Worm (Caenorhabditis elegans) whole organism, L1 larva: Measurements from ENCODE around the gene clec-194.

ENCODE experiments used
- alr-1 ChIP-seq: fragments of 200-800 bp; sonication (Bioruptor generic); optimal IDR thresholded peaks from 2 replicates; lab custom pipeline; 2018; ENCODE audit warnings: borderline replicate concordance, mild to moderate bottlenecking, missing genetic modification characterization, missing compliant biosample characterization
- efl-3 ChIP-seq: fragments of 200-800 bp; sonication (Bioruptor generic); optimal IDR thresholded peaks from 2 replicates; lab custom pipeline; 2018; ENCODE audit warnings: mild to moderate bottlenecking, missing genetic modification characterization, missing compliant biosample characterization
- egl-13 ChIP-seq: sonication (generic microtip); optimal IDR thresholded peaks from 2 replicates; lab custom pipeline; 2016; ENCODE audit warnings: missing genotype, missing genetic modification reagents, missing genetic modification characterization, missing compliant biosample characterization
- fkh-10 ChIP-seq: sonication (generic microtip); optimal IDR thresholded peaks from 2 replicates; lab custom pipeline; 2017; ENCODE audit warnings: missing biosample characterization, missing genetic modification reagents, missing genetic modification characterization
- hpl-2 ChIP-seq: fragments of 150-350 bp; optimal IDR thresholded peaks from 2 replicates; lab custom pipeline; 2014; ENCODE audit warnings: missing biosample characterization, missing genetic modification reagents, missing genetic modification characterization
- lin-13 ChIP-seq: fragments of 150-350 bp; optimal IDR thresholded peaks from 2 replicates; lab custom pipeline; 2014; ENCODE audit warnings: missing biosample characterization, missing genetic modification reagents, missing genetic modification characterization
- lsy-2 ChIP-seq, 2 experiments: fragments of 150-350 bp; optimal IDR thresholded peaks; 2 replicates each; lab custom pipeline; 2014; ENCODE audit warnings: missing biosample characterization in 2 of 2, missing genetic modification characterization in 2 of 2
- nhr-11 ChIP-seq: fragments of 150-350 bp; optimal IDR thresholded peaks from 2 replicates; lab custom pipeline; 2014; ENCODE audit warnings: missing biosample characterization, missing genetic modification characterization
- nhr-12 ChIP-seq: sonication (generic microtip); optimal IDR thresholded peaks from 2 replicates; lab custom pipeline; 2017; ENCODE audit warnings: missing biosample characterization, missing genetic modification characterization
- pqm-1 ChIP-seq: sonication (generic microtip); optimal IDR thresholded peaks from 3 replicates; lab custom pipeline; 2017; ENCODE audit warnings: missing biosample characterization, missing genetic modification characterization
- sox-4 ChIP-seq: sonication (generic microtip); optimal IDR thresholded peaks from 2 replicates; lab custom pipeline; 2016; ENCODE audit warnings: missing genetic modification characterization, missing compliant biosample characterization
- unc-86 ChIP-seq: sonication (generic microtip); optimal IDR thresholded peaks from 2 replicates; lab custom pipeline; 2016; ENCODE audit warnings: missing genetic modification characterization, missing compliant biosample characterization

DNA sequence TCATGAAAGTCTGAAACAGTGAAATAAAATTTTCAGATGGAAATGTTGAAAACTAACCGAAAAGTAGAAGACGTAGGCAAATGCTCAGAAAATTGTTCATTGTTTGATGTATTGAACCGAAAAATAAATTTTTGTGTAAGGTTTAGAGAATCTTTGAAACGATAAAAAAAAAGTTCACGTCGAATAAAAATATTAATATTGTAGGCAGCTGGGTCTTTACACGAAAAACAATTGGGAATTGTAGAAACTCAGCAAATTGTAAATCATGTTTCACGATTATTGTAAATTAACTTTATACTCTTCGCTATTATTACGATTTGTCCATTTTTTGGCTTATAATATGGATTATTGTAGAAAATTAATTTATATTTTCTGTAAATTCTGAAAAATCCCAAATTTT, 17.6 kb upstream of the clec-194 start, which contains the start of gene Y116A8A.2:
- TF ChIP-seq lin-13 (GFP tag; lab: Kevin White, UChicago) (no peak), hpl-2 (GFP tag; lab: Kevin White, UChicago) (no peak), unc-86 (tag; lab: Kevin White, UChicago) (no peak), nhr-11 (tag; lab: Kevin White, UChicago) (no peak), sox-4 (no peak), alr-1 (tag; lab: Kevin White, UChicago) (no peak), egl-13 (tag; lab: Kevin White, UChicago) (no peak), pqm-1 (tag; lab: Kevin White, UChicago) (no peak), fkh-10 (GFP tag; lab: Kevin White, UChicago) (no peak), efl-3 (GFP tag; lab: Kevin White, UChicago) (no peak), lsy-2 (tag; optimal IDR thresholded peaks at IDR 0.05; lab: Kevin White, UChicago) (no peak), nhr-12 (tag; lab: Kevin White, UChicago) (no peak)
